Worm (Caenorhabditis elegans) whole organism, L1 larva: Measurements from ENCODE around the gene str-185.

Source experiments
- C04F5.9 ChIP-seq: sonication (generic microtip); optimal IDR thresholded peaks from 2 replicates; lab custom pipeline; 2016; ENCODE audit warnings: missing genetic modification characterization, missing compliant biosample characterization
- C16A3.4 ChIP-seq: fragments of 150-350 bp; optimal IDR thresholded peaks from 2 replicates; lab custom pipeline; 2014; ENCODE audit warnings: missing biosample characterization, missing genetic modification characterization
- F16B12.6 ChIP-seq: fragments of 150-350 bp; optimal IDR thresholded peaks from 2 replicates; lab custom pipeline; 2014; ENCODE audit warnings: missing biosample characterization, missing genetic modification characterization
- Y116A8C.19 ChIP-seq: sonication (generic microtip); optimal IDR thresholded peaks from 2 replicates; lab custom pipeline; 2016; ENCODE audit warnings: missing compliant biosample characterization, missing genetic modification characterization, borderline replicate concordance
- aha-1 ChIP-seq: fragments of 150-350 bp; optimal IDR thresholded peaks from 2 replicates; lab custom pipeline; 2014; ENCODE audit warnings: missing biosample characterization, missing genetic modification characterization
- aly-2 ChIP-seq: fragments of 150-350 bp; optimal IDR thresholded peaks from 2 replicates; lab custom pipeline; 2014; ENCODE audit warnings: missing biosample characterization, missing genetic modification characterization
- ama-1 ChIP-seq: fragments of 150-350 bp; optimal IDR thresholded peaks from 2 replicates; lab custom pipeline; 2014
- ceh-63 ChIP-seq: fragments of 200-800 bp; sonication (Bioruptor generic); optimal IDR thresholded peaks from 2 replicates; lab custom pipeline; 2018; ENCODE audit warnings: mild to moderate bottlenecking, missing genetic modification characterization, missing compliant biosample characterization
- ceh-82 ChIP-seq, 3 experiments: fragments of 150-350 bp in 1 of 3; sonication (generic microtip) in 2 of 3; optimal IDR thresholded peaks; 2 replicates each; lab custom pipeline; 2014 to 2017; ENCODE audit warnings: missing biosample characterization in 3 of 3, missing genetic modification characterization in 3 of 3
- ceh-88 ChIP-seq: fragments of 200-800 bp; sonication (Bioruptor generic); IDR thresholded peaks from 2 replicates; pipeline ENCODE4 v1.3.6; 2022; ENCODE audit warnings: missing genetic modification characterization, missing compliant biosample characterization
- ceh-90 ChIP-seq: sonication (generic microtip); optimal IDR thresholded peaks from 2 replicates; lab custom pipeline; 2016; ENCODE audit warnings: missing genetic modification characterization, missing compliant biosample characterization
- dpl-1 ChIP-seq, 3 experiments: fragments of 150-350 bp in 2 of 3; sonication (generic microtip) in 1 of 3; optimal IDR thresholded peaks; 2 replicates each; lab custom pipeline; 2014 to 2017; ENCODE audit warnings: missing biosample characterization in 3 of 3, missing genetic modification characterization in 3 of 3, missing genetic modification reagents in 3 of 3
- efl-1 ChIP-seq, 4 experiments: fragments of 150-350 bp; optimal IDR thresholded peaks in 3 of 4; peaks in 1 of 4; 1 replicate in 1 of 4; 2 replicates in 3 of 4; lab custom pipeline; 2014; ENCODE audit warnings: missing biosample characterization in 2 of 4, missing genetic modification characterization in 2 of 4, missing genetic modification reagents in 2 of 4
- efl-3 ChIP-seq: fragments of 200-800 bp; sonication (Bioruptor generic); optimal IDR thresholded peaks from 2 replicates; lab custom pipeline; 2018; ENCODE audit warnings: mild to moderate bottlenecking, missing genetic modification characterization, missing compliant biosample characterization
- egl-27 ChIP-seq, 2 experiments: fragments of 150-350 bp in 1 of 2; sonication (generic microtip); optimal IDR thresholded peaks; 3 replicates each; lab custom pipeline; 2017 to 2018; ENCODE audit warnings: missing biosample characterization in 2 of 2, missing genetic modification characterization in 2 of 2, missing genetic modification reagents in 2 of 2
- elt-3 ChIP-seq, 6 experiments: fragments of 150-350 bp in 1 of 6; sonication (generic microtip); optimal IDR thresholded peaks; 2 replicates each; lab custom pipeline; 2017 to 2018; ENCODE audit warnings: missing biosample characterization in 6 of 6, missing genetic modification characterization in 6 of 6, inconsistent platforms in 1 of 6
- ets-5 ChIP-seq: fragments of 200-800 bp; sonication (Bioruptor generic); IDR thresholded peaks from 2 replicates; pipeline ENCODE4 v1.3.6; 2022; ENCODE audit warnings: missing genetic modification characterization, missing compliant biosample characterization
- fkh-8 ChIP-seq: sonication (generic microtip); optimal IDR thresholded peaks from 2 replicates; lab custom pipeline; 2016; ENCODE audit warnings: mild to moderate bottlenecking, missing genetic modification characterization, missing compliant biosample characterization
- fos-1 ChIP-seq: fragments of 150-350 bp; optimal IDR thresholded peaks from 2 replicates; lab custom pipeline; 2014; ENCODE audit warnings: missing biosample characterization, missing genetic modification characterization
- grh-1 ChIP-seq: fragments of 200-800 bp; sonication (Bioruptor generic); IDR thresholded peaks from 2 replicates; pipeline ENCODE4 v1.3.6; 2022; ENCODE audit warnings: missing genetic modification reagents, missing genetic modification characterization, missing compliant biosample characterization
- hpl-2 ChIP-seq: fragments of 150-350 bp; optimal IDR thresholded peaks from 2 replicates; lab custom pipeline; 2014; ENCODE audit warnings: missing biosample characterization, missing genetic modification reagents, missing genetic modification characterization
- isw-1 ChIP-seq: fragments of 200-800 bp; sonication (Bioruptor generic); IDR thresholded peaks from 2 replicates; pipeline ENCODE4 v1.3.6; 2022; ENCODE audit warnings: missing genetic modification characterization, missing compliant biosample characterization
- lin-13 ChIP-seq: fragments of 150-350 bp; optimal IDR thresholded peaks from 2 replicates; lab custom pipeline; 2014; ENCODE audit warnings: missing biosample characterization, missing genetic modification reagents, missing genetic modification characterization
- lin-15B ChIP-seq: fragments of 150-350 bp; sonication (generic microtip); optimal IDR thresholded peaks from 3 replicates; lab custom pipeline; 2014; ENCODE audit warnings: missing biosample characterization, missing genetic modification characterization
- lin-39 ChIP-seq: fragments of 150-350 bp; optimal IDR thresholded peaks from 2 replicates; lab custom pipeline; 2014; ENCODE audit warnings: missing biosample characterization, missing genetic modification reagents, missing genetic modification characterization
- lir-3 ChIP-seq: sonication (generic microtip); optimal IDR thresholded peaks from 2 replicates; lab custom pipeline; 2016; ENCODE audit warnings: mild to moderate bottlenecking, missing genetic modification characterization, moderate library complexity, missing compliant biosample characterization; ENCODE audit not compliant: poor library complexity
- lsy-2 ChIP-seq, 2 experiments: fragments of 150-350 bp; optimal IDR thresholded peaks; 2 replicates each; lab custom pipeline; 2014; ENCODE audit warnings: missing biosample characterization in 2 of 2, missing genetic modification characterization in 2 of 2
- mab-9 ChIP-seq: fragments of 200-800 bp; sonication (Bioruptor generic); IDR thresholded peaks from 2 replicates; pipeline ENCODE4 v1.3.6; 2022; ENCODE audit warnings: missing genetic modification reagents, missing genetic modification characterization, missing compliant biosample characterization
- mep-1 ChIP-seq: fragments of 150-350 bp; optimal IDR thresholded peaks from 2 replicates; lab custom pipeline; 2014; ENCODE audit warnings: missing biosample characterization, missing genetic modification characterization
- nhr-11 ChIP-seq: fragments of 150-350 bp; optimal IDR thresholded peaks from 2 replicates; lab custom pipeline; 2014; ENCODE audit warnings: missing biosample characterization, missing genetic modification characterization
- nhr-12 ChIP-seq: sonication (generic microtip); optimal IDR thresholded peaks from 2 replicates; lab custom pipeline; 2017; ENCODE audit warnings: missing biosample characterization, missing genetic modification characterization
- nhr-19 ChIP-seq: fragments of 200-800 bp; sonication (Bioruptor generic); conservative IDR thresholded peaks from 2 replicates; pipeline ENCODE4 v1.3.6; 2022; ENCODE audit warnings: missing genetic modification characterization, missing compliant biosample characterization
- nhr-20 ChIP-seq: sonication (generic microtip); optimal IDR thresholded peaks from 2 replicates; lab custom pipeline; 2016; ENCODE audit warnings: mild to moderate bottlenecking, missing genetic modification characterization, missing compliant biosample characterization
- nhr-47 ChIP-seq: sonication (generic microtip); optimal IDR thresholded peaks from 2 replicates; lab custom pipeline; 2016; ENCODE audit warnings: mild to moderate bottlenecking, missing genetic modification characterization, moderate library complexity, missing compliant biosample characterization
- nhr-71 ChIP-seq: sonication (generic microtip); optimal IDR thresholded peaks from 2 replicates; lab custom pipeline; 2016; ENCODE audit warnings: mild to moderate bottlenecking, missing genetic modification characterization, moderate library complexity, missing compliant biosample characterization
- nhr-76 ChIP-seq: sonication (generic microtip); optimal IDR thresholded peaks from 2 replicates; lab custom pipeline; 2017; ENCODE audit warnings: missing biosample characterization, missing genetic modification characterization
- nhr-85 ChIP-seq: sonication (generic microtip); peaks from one replicate; lab custom pipeline; 2016; ENCODE audit warnings: missing genetic modification characterization, inconsistent platforms, missing compliant biosample characterization
- nhr-90 ChIP-seq: sonication (generic microtip); optimal IDR thresholded peaks from 2 replicates; lab custom pipeline; 2016; ENCODE audit warnings: mild to moderate bottlenecking, missing genetic modification characterization, missing compliant biosample characterization; ENCODE audit not compliant: poor library complexity
- pax-3 ChIP-seq: fragments of 200-800 bp; sonication (Bioruptor generic); optimal IDR thresholded peaks from 2 replicates; lab custom pipeline; 2018; ENCODE audit warnings: mild to moderate bottlenecking, missing genetic modification characterization, moderate library complexity, missing compliant biosample characterization
- pqm-1 ChIP-seq: sonication (generic microtip); optimal IDR thresholded peaks from 3 replicates; lab custom pipeline; 2017; ENCODE audit warnings: missing biosample characterization, missing genetic modification characterization
- skn-1 ChIP-seq: fragments of 150-350 bp; optimal IDR thresholded peaks from 2 replicates; lab custom pipeline; 2014; ENCODE audit warnings: missing biosample characterization, missing genetic modification characterization
- snu-23 ChIP-seq: sonication (generic microtip); optimal IDR thresholded peaks from 2 replicates; lab custom pipeline; 2016; ENCODE audit warnings: missing genetic modification characterization, missing compliant biosample characterization
- sox-4 ChIP-seq: sonication (generic microtip); optimal IDR thresholded peaks from 2 replicates; lab custom pipeline; 2016; ENCODE audit warnings: missing genetic modification characterization, missing compliant biosample characterization
- sptf-1 ChIP-seq: fragments of 150-350 bp; optimal IDR thresholded peaks from 2 replicates; lab custom pipeline; 2014; ENCODE audit warnings: missing biosample characterization, missing genetic modification characterization
- sup-37 ChIP-seq: fragments of 200-800 bp; sonication (Bioruptor generic); optimal IDR thresholded peaks from 2 replicates; lab custom pipeline; 2018; ENCODE audit warnings: mild to moderate bottlenecking, missing genetic modification characterization, missing compliant biosample characterization
- tlp-1 ChIP-seq: fragments of 150-350 bp; optimal IDR thresholded peaks from 2 replicates; lab custom pipeline; 2014; ENCODE audit warnings: missing biosample characterization, missing genetic modification characterization
- unc-130 ChIP-seq: fragments of 150-350 bp; optimal IDR thresholded peaks from 2 replicates; lab custom pipeline; 2017; ENCODE audit warnings: missing biosample characterization, missing genetic modification characterization, inconsistent platforms
- unc-62 ChIP-seq: fragments of 150-350 bp; optimal IDR thresholded peaks from 2 replicates; lab custom pipeline; 2014; ENCODE audit warnings: missing biosample characterization, missing genetic modification reagents, missing genetic modification characterization
- unc-86 ChIP-seq: sonication (generic microtip); optimal IDR thresholded peaks from 2 replicates; lab custom pipeline; 2016; ENCODE audit warnings: missing genetic modification characterization, missing compliant biosample characterization
- unc-98 ChIP-seq: fragments of 200-800 bp; sonication (Bioruptor generic); IDR thresholded peaks from 2 replicates; pipeline ENCODE4 v1.3.6; 2022; ENCODE audit warnings: missing genetic modification characterization, missing compliant biosample characterization
- vab-15 ChIP-seq: sonication (generic microtip); optimal IDR thresholded peaks from 2 replicates; lab custom pipeline; 2017; ENCODE audit warnings: missing genotype, mild to moderate bottlenecking, missing genetic modification characterization, missing compliant biosample characterization
- xbp-1 ChIP-seq: sonication (generic microtip); optimal IDR thresholded peaks from 2 replicates; lab custom pipeline; 2016; ENCODE audit warnings: missing genetic modification characterization, missing compliant biosample characterization
- zag-1 ChIP-seq: fragments of 150-350 bp; optimal IDR thresholded peaks from 2 replicates; lab custom pipeline; 2014; ENCODE audit warnings: missing biosample characterization, missing genetic modification characterization
- ztf-11 ChIP-seq, 2 experiments: sonication (generic microtip); optimal IDR thresholded peaks; 2 replicates each; lab custom pipeline; 2016 to 2017; ENCODE audit warnings: missing genetic modification characterization in 2 of 2, missing biosample characterization in 1 of 2, missing compliant biosample characterization in 1 of 2

Gene str-185

DNA sequence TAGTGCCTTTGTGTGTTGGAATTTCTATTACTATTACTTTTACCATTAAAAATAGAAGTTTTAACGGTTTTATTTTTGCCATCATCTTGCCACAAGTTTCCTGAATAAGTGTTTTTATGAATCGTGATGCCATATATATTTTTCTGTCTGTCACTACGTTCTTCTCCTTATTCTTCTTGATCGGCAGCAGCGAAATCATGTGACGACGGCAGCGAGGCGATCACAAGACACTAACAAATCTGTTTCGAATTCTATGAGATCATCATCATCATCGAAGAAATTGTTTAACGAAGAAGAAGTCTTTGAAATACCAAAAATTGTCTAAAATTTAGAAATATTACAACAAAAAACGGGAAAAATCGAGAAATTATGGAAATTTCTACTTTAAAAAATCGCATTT, 27.4 kb downstream of the str-185 start (continued):
- TF ChIP-seq nhr-71 (tag; lab: Kevin White, UChicago) (peak; percentile 89), efl-3 (GFP tag; lab: Kevin White, UChicago) (no peak), elt-3 (tag; optimal IDR thresholded peaks at IDR 0.05; lab: Kevin White, UChicago) (peak in 2 of 6 experiments; percentile 55 to 92), isw-1 (no peak), ceh-90 (tag; lab: Kevin White, UChicago) (no peak), nhr-11 (tag; lab: Kevin White, UChicago) (peak; percentile 1), F16B12.6 (no peak), lsy-2 (tag; optimal IDR thresholded peaks at IDR 0.05; lab: Kevin White, UChicago) (peak; percentile 64 to 71), sptf-1 (tag; lab: Kevin White, UChicago) (no peak), fos-1 (tag; lab: Kevin White, UChicago) (no peak), nhr-20 (tag; lab: Kevin White, UChicago) (peak; percentile 85), ztf-11 (tag; optimal IDR thresholded peaks at IDR 0.05; lab: Kevin White, UChicago) (no peak), C16A3.4 (tag; lab: Kevin White, UChicago) (peak; percentile 60), hpl-2 (GFP tag; lab: Kevin White, UChicago) (no peak), ceh-82 (tag; optimal IDR thresholded peaks at IDR 0.05; lab: Kevin White, UChicago) (peak in 1 of 3 experiments; percentile 5), lin-39 (no peak), nhr-19 (GFP tag; lab: Robert Waterston, UW) (peak; percentile 61), nhr-12 (tag; lab: Kevin White, UChicago) (no peak), ets-5 (GFP tag; lab: Robert Waterston, UW) (no peak), nhr-90 (peak; percentile 82), unc-130 (tag; lab: Kevin White, UChicago) (peak; percentile 85), unc-98 (GFP tag; lab: Robert Waterston, UW) (no peak), dpl-1 (GFP tag; optimal IDR thresholded peaks at IDR 0.05; lab: Kevin White, UChicago) (peak; percentile 16 to 54 (median 33)), skn-1 (tag; lab: Kevin White, UChicago) (peak; percentile 67), C04F5.9 (tag; lab: Kevin White, UChicago) (no peak), snu-23 (GFP tag; lab: Kevin White, UChicago) (peak; percentile 87), vab-15 (tag; lab: Kevin White, UChicago) (no peak), nhr-47 (tag; lab: Kevin White, UChicago) (peak; percentile 66), xbp-1 (tag; lab: Kevin White, UChicago) (peak; percentile 6), mep-1 (tag; lab: Kevin White, UChicago) (peak; percentile 54), efl-1 (optimal IDR thresholded peaks at IDR 0.05; lab: Kevin White, UChicago) (peak in 1 of 2 experiments; percentile 27), efl-1 (GFP tag; optimal IDR thresholded peaks at IDR 0.05 in 1 of 2; lab: Kevin White, UChicago) (peak; percentile 9 to 45), lin-13 (GFP tag; lab: Kevin White, UChicago) (peak; percentile 46), Y116A8C.19 (no peak), lir-3 (tag; lab: Kevin White, UChicago) (peak; percentile 24), ama-1 (lab: Kevin White, UChicago) (no peak), aly-2 (tag; lab: Kevin White, UChicago) (no peak), unc-62 (GFP tag; lab: Kevin White, UChicago) (no peak), fkh-8 (no peak), sox-4 (tag; lab: Kevin White, UChicago) (peak; percentile 37), ceh-63 (no peak), tlp-1 (tag; lab: Kevin White, UChicago) (no peak), sup-37 (GFP tag; lab: Kevin White, UChicago) (no peak), nhr-76 (tag; lab: Kevin White, UChicago) (no peak), aha-1 (no peak), zag-1 (no peak), lin-15B (tag; lab: Kevin White, UChicago) (no peak), unc-86 (no peak), egl-27 (tag; optimal IDR thresholded peaks at IDR 0.05; lab: Kevin White, UChicago) (no peak), ceh-88 (GFP tag; lab: Robert Waterston, UW) (no peak), pax-3 (peak; percentile 37), nhr-85 (tag; lab: Kevin White, UChicago) (peak; percentile 96), grh-1 (GFP tag; lab: Robert Waterston, UW) (peak; percentile 60), mab-9 (GFP tag; lab: Robert Waterston, UW) (no peak), pqm-1 (tag; lab: Kevin White, UChicago) (no peak)
